Worm (Caenorhabditis elegans) whole organism, L3 larva: ENCODE measurements around the gene F45H10.2.

ENCODE experiments used
- R02D3.7 ChIP-seq: fragments of 150-350 bp; optimal IDR thresholded peaks from 2 replicates; lab custom pipeline; 2014; ENCODE audit warnings: missing biosample characterization, missing genetic modification characterization
- elt-3 ChIP-seq, 3 experiments: fragments of 150-350 bp in 1 of 3; sonication (generic microtip) in 2 of 3; optimal IDR thresholded peaks; 2 replicates in 2 of 3; 4 replicates in 1 of 3; lab custom pipeline; 2014 to 2017; ENCODE audit warnings: missing biosample characterization in 3 of 3, missing genetic modification characterization in 3 of 3
- jun-1 ChIP-seq: fragments of 150-350 bp; optimal IDR thresholded peaks from 2 replicates; lab custom pipeline; 2014; ENCODE audit warnings: missing biosample characterization, missing genetic modification reagents, missing genetic modification characterization
- lsy-12 ChIP-seq: sonication (generic microtip); optimal IDR thresholded peaks from 2 replicates; lab custom pipeline; 2016; ENCODE audit warnings: mild to moderate bottlenecking, missing genetic modification characterization, missing compliant biosample characterization
- mdl-1 ChIP-seq: fragments of 150-350 bp; optimal IDR thresholded peaks from 2 replicates; lab custom pipeline; 2014; ENCODE audit warnings: missing biosample characterization, missing genetic modification characterization
- nhr-12 ChIP-seq: fragments of 150-350 bp; optimal IDR thresholded peaks from 2 replicates; lab custom pipeline; 2014; ENCODE audit warnings: missing biosample characterization, missing genetic modification characterization
- nhr-25 ChIP-seq: sonication (generic microtip); optimal IDR thresholded peaks from 2 replicates; lab custom pipeline; 2017; ENCODE audit warnings: missing biosample characterization, missing genetic modification characterization
- nhr-76 ChIP-seq: fragments of 150-350 bp; sonication (generic microtip); optimal IDR thresholded peaks from 5 replicates; lab custom pipeline; 2014; ENCODE audit warnings: missing biosample characterization, missing genetic modification characterization
- nhr-77 ChIP-seq: fragments of 150-350 bp; optimal IDR thresholded peaks from 2 replicates; lab custom pipeline; 2014; ENCODE audit warnings: missing biosample characterization, missing genetic modification characterization
- pha-4 ChIP-seq: fragments of 150-350 bp; optimal IDR thresholded peaks from 2 replicates; lab custom pipeline; 2014; ENCODE audit warnings: missing biosample characterization, missing genetic modification reagents, missing genetic modification characterization
- snpc-4 ChIP-seq: fragments of 150-350 bp; optimal IDR thresholded peaks from 2 replicates; lab custom pipeline; 2014; ENCODE audit warnings: missing biosample characterization, missing genetic modification characterization
- tbx-2 ChIP-seq: sonication (generic microtip); optimal IDR thresholded peaks from 2 replicates; lab custom pipeline; 2016; ENCODE audit warnings: mild to moderate bottlenecking, missing genetic modification characterization, missing compliant biosample characterization
- unc-62 ChIP-seq: fragments of 150-350 bp; sonication (generic microtip); optimal IDR thresholded peaks from 4 replicates; lab custom pipeline; 2014; ENCODE audit warnings: missing biosample characterization, missing genetic modification reagents, missing genetic modification characterization
- ztf-11 ChIP-seq: fragments of 150-350 bp; optimal IDR thresholded peaks from 2 replicates; lab custom pipeline; 2014; ENCODE audit warnings: missing biosample characterization, missing genetic modification characterization

ce11 chrII:13521977-13522404 lies 29.1 kb upstream of the F45H10.2 start:
- no peak for TF ChIP-seq jun-1 (tag; lab: Kevin White, UChicago)
- TF ChIP-seq mdl-1 (tag; lab: Kevin White, UChicago) = no peak
- TF ChIP-seq nhr-12 (tag; lab: Kevin White, UChicago) = no peak
- TF ChIP-seq snpc-4 (tag; lab: Kevin White, UChicago) = peak; percentile 89
- TF ChIP-seq ztf-11 (tag; lab: Kevin White, UChicago) = no peak
- no peak for TF ChIP-seq pha-4
- no peak for TF ChIP-seq R02D3.7 (tag; lab: Kevin White, UChicago)
- TF ChIP-seq unc-62 (GFP tag; lab: Kevin White, UChicago) = no peak
- TF ChIP-seq nhr-77 (tag; lab: Kevin White, UChicago) = no peak
- TF ChIP-seq nhr-76 = no peak
- TF ChIP-seq tbx-2 (tag; lab: Kevin White, UChicago) = no peak
- no peak for TF ChIP-seq lsy-12
- TF ChIP-seq nhr-25 (tag; lab: Kevin White, UChicago) = no peak
- TF ChIP-seq elt-3 (tag; optimal IDR thresholded peaks at IDR 0.05; lab: Kevin White, UChicago) = no peak
